Worm (Caenorhabditis elegans) whole organism, L4 larva: ENCODE results near the gene fbxb-83.

ENCODE experiments used
- aly-2 ChIP-seq: sonication (generic microtip); optimal IDR thresholded peaks from 2 replicates; lab custom pipeline; 2018; ENCODE audit warnings: missing biosample characterization, missing genetic modification characterization
- daf-12 ChIP-seq: fragments of 150-350 bp; optimal IDR thresholded peaks from 2 replicates; lab custom pipeline; 2014; ENCODE audit warnings: missing biosample characterization, missing genetic modification reagents, missing genetic modification characterization
- daf-8 ChIP-seq: fragments of 200-800 bp; sonication (Bioruptor generic); IDR thresholded peaks from 2 replicates; pipeline ENCODE4 v1.3.6; 2022; ENCODE audit warnings: missing genetic modification characterization, missing compliant biosample characterization
- lin-1 ChIP-seq: fragments of 200-800 bp; sonication (Bioruptor generic); IDR thresholded peaks from 2 replicates; pipeline ENCODE4 v1.3.6; 2022; ENCODE audit warnings: missing genetic modification reagents, missing genetic modification characterization, missing compliant biosample characterization
- nhr-11 ChIP-seq: fragments of 150-350 bp; optimal IDR thresholded peaks from 2 replicates; lab custom pipeline; 2014; ENCODE audit warnings: missing biosample characterization, missing genetic modification characterization
- nhr-237 ChIP-seq: sonication (generic microtip); optimal IDR thresholded peaks from 2 replicates; lab custom pipeline; 2017; ENCODE audit warnings: missing biosample characterization, missing genetic modification characterization
- nhr-76 ChIP-seq: fragments of 150-350 bp; optimal IDR thresholded peaks from 2 replicates; lab custom pipeline; 2014; ENCODE audit warnings: missing biosample characterization, missing genetic modification characterization
- php-3 ChIP-seq: fragments of 200-800 bp; sonication (Bioruptor generic); IDR thresholded peaks from 2 replicates; pipeline ENCODE4 v1.3.6; 2022; ENCODE audit warnings: missing genetic modification reagents, missing genetic modification characterization, missing compliant biosample characterization
- rbr-2 ChIP-seq: sonication (generic microtip); optimal IDR thresholded peaks from 2 replicates; lab custom pipeline; 2016; ENCODE audit warnings: missing genotype, missing genetic modification characterization, missing compliant biosample characterization
- sdz-12 ChIP-seq: fragments of 200-800 bp; sonication (Bioruptor generic); optimal IDR thresholded peaks from 2 replicates; lab custom pipeline; 2018; ENCODE audit warnings: mild to moderate bottlenecking, missing genetic modification characterization, missing compliant biosample characterization
- snpc-1.2 ChIP-seq: fragments of 200-800 bp; sonication (Bioruptor generic); IDR thresholded peaks from 2 replicates; pipeline ENCODE4 v1.3.6; 2022; ENCODE audit warnings: missing genetic modification reagents, missing genetic modification characterization, missing compliant biosample characterization
- spr-1 ChIP-seq: sonication (generic microtip); optimal IDR thresholded peaks from 2 replicates; lab custom pipeline; 2016; ENCODE audit warnings: mild to moderate bottlenecking, missing genetic modification characterization, missing compliant biosample characterization
- zfp-2 ChIP-seq: sonication (generic microtip); optimal IDR thresholded peaks from 2 replicates; lab custom pipeline; 2016; ENCODE audit warnings: mild to moderate bottlenecking, missing genetic modification characterization, missing compliant biosample characterization

DNA sequence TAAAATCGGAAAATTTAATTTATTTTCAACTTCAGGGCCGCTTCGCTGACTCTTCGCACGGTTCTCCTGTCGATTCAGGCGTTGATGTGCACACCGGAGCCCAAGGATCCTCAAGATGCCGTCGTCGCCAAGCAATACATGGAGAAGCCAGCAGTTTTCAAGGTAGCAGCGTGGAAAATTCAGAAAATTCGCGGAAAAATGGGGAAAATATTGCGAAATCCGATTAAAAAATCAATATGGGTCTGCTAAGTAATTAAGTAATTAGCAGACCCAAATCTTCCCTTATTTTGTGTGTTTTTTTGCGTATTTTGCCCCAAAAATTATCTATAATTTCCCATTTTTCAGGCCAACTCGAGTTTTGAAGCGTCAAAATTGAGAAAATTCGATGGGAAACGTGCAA is 44.3 kb upstream of the fbxb-83 start:
- TF ChIP-seq daf-8 (GFP tag; lab: Robert Waterston, UW) (no peak), nhr-76 (tag; lab: Kevin White, UChicago) (no peak), spr-1 (tag; lab: Kevin White, UChicago) (no peak), zfp-2 (no peak), rbr-2 (tag; lab: Kevin White, UChicago) (no peak), nhr-11 (tag; lab: Kevin White, UChicago) (no peak), php-3 (no peak), nhr-237 (tag; lab: Kevin White, UChicago) (no peak), lin-1 (no peak), daf-12 (tag; lab: Kevin White, UChicago) (no peak), aly-2 (no peak), sdz-12 (GFP tag; lab: Kevin White, UChicago) (no peak), snpc-1.2 (GFP tag; lab: Robert Waterston, UW) (no peak)
